Fruit fly (Drosophila melanogaster): ENCODE data around the gene CG17929.

DNA sequence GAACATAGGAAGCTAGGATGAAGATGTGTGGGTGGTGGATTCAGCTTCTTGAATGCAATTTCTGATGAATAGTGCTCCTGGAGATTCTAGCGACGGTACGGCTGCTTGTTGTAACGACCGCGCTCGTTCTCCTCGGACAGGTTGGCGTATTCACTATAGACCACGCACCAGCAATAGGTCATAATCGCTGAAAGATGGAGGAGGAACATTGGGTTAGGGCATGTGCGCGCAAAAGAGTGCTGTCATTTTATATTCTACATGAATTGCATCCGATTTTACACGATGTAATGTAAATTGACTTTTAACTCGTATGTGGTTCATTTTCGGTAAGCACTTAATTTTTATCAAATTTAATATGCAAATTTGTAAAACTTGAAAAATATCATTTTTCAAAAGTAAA, 25.8 kb downstream of the CG17929 start:
- no peak for TF ChIP-seq Myc (optimal IDR thresholded peaks at IDR 0.05)
- TF ChIP-seq Sin3A (optimal IDR thresholded peaks at IDR 0.05) = no peak
- TF ChIP-seq h (optimal IDR thresholded peaks at IDR 0.05) = no peak
- TF ChIP-seq psq (optimal IDR thresholded peaks at IDR 0.05) = no peak

Data from Kc167 (cell line).